Worm (Caenorhabditis elegans): ENCODE results near the gene F56D5.9.
A peak's percentile ranks its signal among the peaks of the same experiment; 100 is the strongest.

Gene F56D5.9

DNA sequence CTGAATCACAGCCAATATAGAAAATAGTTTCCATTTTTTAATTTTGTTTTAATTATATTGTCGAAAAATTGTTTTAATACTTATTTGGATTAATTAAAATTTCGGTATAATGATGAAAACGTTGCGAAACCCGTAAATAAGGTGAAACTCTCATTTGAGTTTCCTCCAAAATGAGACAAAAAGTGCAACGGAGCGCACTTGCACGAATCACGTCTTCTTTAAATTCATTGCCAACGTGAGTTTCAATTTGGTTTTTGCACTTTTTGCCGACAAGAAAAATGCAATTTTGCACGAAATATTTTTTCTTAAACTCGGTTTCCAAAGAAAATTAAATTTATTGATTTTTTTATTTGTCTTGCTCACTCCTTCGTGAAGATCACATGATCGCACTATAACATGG, 36.3 kb downstream of the F56D5.9 start, which contains the start of gene daf-15 (continued):
- no peak for TF ChIP-seq fkh-3 (tag; optimal IDR thresholded peaks at IDR 0.05)
- peak; percentile 80 for TF ChIP-seq lin-54 (GFP tag; optimal IDR thresholded peaks at IDR 0.05)

DNA sequence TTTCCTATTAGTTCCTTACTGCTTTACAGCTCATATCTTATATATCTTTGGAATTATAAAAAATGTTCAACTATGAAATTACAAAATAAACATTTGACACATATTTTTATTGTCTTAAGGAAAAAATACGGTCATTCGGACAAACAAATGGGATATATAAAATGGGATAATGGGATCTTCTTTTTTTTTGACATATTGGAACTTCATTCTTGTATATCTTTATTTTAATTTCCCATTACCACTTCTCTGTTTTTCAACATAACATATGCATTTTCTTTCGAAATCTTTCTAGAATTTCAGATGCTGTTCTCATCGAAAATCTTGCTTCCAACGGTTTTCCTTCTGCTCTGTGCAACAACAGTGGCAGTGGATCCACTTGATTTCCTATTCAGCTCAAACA, 37.5 kb downstream of the F56D5.9 start, which contains the start of gene C10C5.7:
C10C5.7 (plus strand) TSS at position 301 of the 400 bp plus-strand sequence.
- no peak for TF ChIP-seq nfya-1 (tag; optimal IDR thresholded peaks at IDR 0.05; ENCODE audit: borderline replicate concordance, insufficient read depth)
- no peak for TF ChIP-seq F55B11.4 (tag; optimal IDR thresholded peaks at IDR 0.05; ENCODE audit: borderline replicate concordance, insufficient read depth)
- TF ChIP-seq nhr-90 (tag; optimal IDR thresholded peaks at IDR 0.05) = no peak
- no peak for TF ChIP-seq gei-17 (GFP tag; optimal IDR thresholded peaks at IDR 0.05)
- TF ChIP-seq hrde-1 (tag; optimal IDR thresholded peaks at IDR 0.05; ENCODE audit: borderline replicate concordance) = no peak
- TF ChIP-seq atf-7 (tag; optimal IDR thresholded peaks at IDR 0.05) = no peak
- no peak for TF ChIP-seq hlh-12 (tag; optimal IDR thresholded peaks at IDR 0.05)
- no peak for TF ChIP-seq dpl-1 (GFP tag; optimal IDR thresholded peaks at IDR 0.05)
- TF ChIP-seq Y67H2A.10 (GFP tag; conservative IDR thresholded peaks at IDR 0.05) = no peak
- no peak for TF ChIP-seq T26A5.8 (tag; optimal IDR thresholded peaks at IDR 0.05)
- TF ChIP-seq sptf-2 (GFP tag; optimal IDR thresholded peaks at IDR 0.05) = no peak
- no peak for TF ChIP-seq mel-28 (tag; optimal IDR thresholded peaks at IDR 0.05; ENCODE audit: borderline replicate concordance)
- no peak for TF ChIP-seq egrh-3 (GFP tag; IDR thresholded peaks at IDR 0.05)
- TF ChIP-seq F10E7.11 (tag; optimal IDR thresholded peaks at IDR 0.05) = no peak
- no peak for TF ChIP-seq madf-3 (GFP tag; IDR thresholded peaks at IDR 0.05)
- TF ChIP-seq ztf-18 (tag; optimal IDR thresholded peaks at IDR 0.05) = no peak
- TF ChIP-seq ztf-22 (GFP tag; optimal IDR thresholded peaks at IDR 0.05) = no peak

DNA sequence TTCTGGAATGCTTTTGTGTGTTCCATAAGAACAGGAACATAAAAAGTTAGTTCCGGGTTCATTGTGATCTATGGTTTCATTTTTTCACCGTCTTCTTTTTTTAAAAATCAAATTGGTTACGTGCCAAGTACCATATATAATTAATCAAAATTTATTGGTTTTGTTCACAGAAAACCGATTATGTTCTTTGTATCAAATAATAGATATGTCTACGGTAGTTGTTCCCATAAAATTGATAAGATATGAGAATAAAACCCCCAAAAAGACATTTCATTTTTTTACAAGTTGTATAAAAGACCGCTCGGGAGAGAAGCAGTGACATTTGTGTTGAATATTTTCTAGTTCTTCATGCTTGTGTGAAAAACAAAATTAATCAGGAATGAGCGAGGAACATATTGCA, 41.2 kb downstream of the F56D5.9 start, which contains the start of gene C10C5.5:
C10C5.5 (plus strand) TSS at position 301 of the 400 bp plus-strand sequence.
- TF ChIP-seq mes-4 (tag; optimal IDR thresholded peaks at IDR 0.05) (no peak), hsf-1 (GFP tag; IDR thresholded peaks at IDR 0.05) (no peak), K11D2.4 (GFP tag; IDR thresholded peaks at IDR 0.05) (no peak), fkh-3 (tag; optimal IDR thresholded peaks at IDR 0.05) (no peak), Y67H2A.10 (GFP tag; conservative IDR thresholded peaks at IDR 0.05) (no peak), snpc-4 (GFP tag; optimal IDR thresholded peaks at IDR 0.05) (no peak), snpc-4 (tag; optimal IDR thresholded peaks at IDR 0.05) (no peak), cebp-2 (GFP tag; IDR thresholded peaks at IDR 0.05) (no peak), pbrm-1 (GFP tag; IDR thresholded peaks at IDR 0.05) (no peak), lin-40 (tag; optimal IDR thresholded peaks at IDR 0.05) (no peak), F52B5.7 (tag; optimal IDR thresholded peaks at IDR 0.05) (no peak), F10E7.11 (tag; optimal IDR thresholded peaks at IDR 0.05) (no peak), lir-1 (GFP tag; conservative IDR thresholded peaks at IDR 0.05) (no peak), dpff-1 (tag; optimal IDR thresholded peaks at IDR 0.05) (no peak)

DNA sequence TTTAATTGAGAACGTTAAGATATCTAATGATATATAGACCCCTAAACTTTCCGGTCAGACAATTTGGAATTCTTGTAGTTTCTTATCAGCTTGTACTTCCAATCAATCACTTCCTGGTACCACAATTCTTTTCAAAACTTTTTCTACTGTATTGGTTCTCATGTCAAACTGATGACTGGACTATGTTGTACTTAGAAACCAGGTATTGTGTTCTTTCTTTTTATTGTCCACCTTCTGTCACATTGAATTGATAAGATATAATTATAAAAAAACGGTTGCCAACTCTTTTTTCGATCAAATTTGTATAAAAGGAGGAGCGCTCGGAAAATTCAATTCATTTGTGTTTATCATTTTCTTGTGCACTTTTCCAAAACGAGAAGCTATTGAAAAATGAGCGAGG, 44.0 kb downstream of the F56D5.9 start, which contains the start of gene C10C5.4:
C10C5.4 (plus strand) TSS at position 281 of the 400 bp plus-strand sequence.
- peak in 1 of 2 experiments; percentile 6 for TF ChIP-seq let-607 (tag; optimal IDR thresholded peaks at IDR 0.05)
- peak; percentile 76 for TF ChIP-seq nhr-80 (tag; optimal IDR thresholded peaks at IDR 0.05)
- TF ChIP-seq K12H6.12 (tag; optimal IDR thresholded peaks at IDR 0.05) = no peak
- no peak for TF ChIP-seq madf-8 (GFP tag; conservative IDR thresholded peaks at IDR 0.05)
